Worm (Caenorhabditis elegans) whole organism, L4/young adult: ENCODE measurements around the gene C35A5.11.

ENCODE experiments used
- W03F9.2 ChIP-seq: fragments of 150-350 bp; optimal IDR thresholded peaks from 2 replicates; lab custom pipeline; 2014; ENCODE audit warnings: missing biosample characterization, missing genetic modification characterization
- dao-5 ChIP-seq: sonication (generic microtip); optimal IDR thresholded peaks from 2 replicates; lab custom pipeline; 2016; ENCODE audit warnings: missing genotype, missing genetic modification characterization, moderate library complexity, missing compliant biosample characterization
- him-1 ChIP-seq: sonication (generic microtip); optimal IDR thresholded peaks from 2 replicates; lab custom pipeline; 2016; ENCODE audit warnings: missing genotype, missing genetic modification reagents, missing genetic modification characterization, missing compliant biosample characterization

DNA sequence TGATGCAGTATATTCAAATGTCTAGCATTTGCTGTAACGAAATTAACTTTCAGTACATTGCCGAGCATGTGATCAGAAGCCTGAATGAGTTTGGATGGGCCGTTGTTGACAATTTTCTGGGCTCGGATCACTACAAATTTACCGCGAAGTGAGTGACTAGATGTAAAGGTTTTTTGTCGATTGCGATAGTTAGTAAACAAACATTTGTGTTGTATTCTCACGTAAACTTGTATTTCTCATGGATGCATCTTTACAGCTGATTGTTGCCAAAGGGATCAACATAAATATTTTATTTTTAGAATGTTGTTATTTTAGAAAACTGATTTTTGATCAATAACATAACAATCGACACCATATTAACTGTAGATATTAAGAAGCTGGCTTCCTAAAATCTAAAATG is 28.9 kb downstream of the C35A5.11 start:
- TF ChIP-seq him-1 (tag; lab: Kevin White, UChicago) (no peak), dao-5 (tag; lab: Kevin White, UChicago) (no peak), W03F9.2 (tag; lab: Kevin White, UChicago) (no peak)
